Worm (Caenorhabditis elegans): ENCODE results near the gene D2023.4.

DNA sequence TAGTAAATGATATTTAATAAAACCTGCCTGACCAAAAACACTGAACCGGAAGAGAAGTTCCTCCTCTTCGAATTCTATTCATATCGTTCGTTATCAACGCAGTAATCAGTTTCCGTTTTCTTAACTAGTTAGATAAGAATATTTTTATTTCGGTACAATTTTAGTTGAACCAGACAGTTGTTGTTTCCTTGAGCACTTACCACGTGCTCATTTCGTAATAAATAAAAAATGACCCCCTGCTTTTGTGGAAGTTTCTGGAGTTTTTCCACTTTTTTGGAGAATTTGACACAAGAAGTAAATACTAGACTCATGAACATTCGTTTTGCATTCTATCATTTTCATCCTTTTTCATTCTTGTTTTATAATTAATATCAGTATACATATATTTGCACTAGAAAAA is 28.2 kb upstream of the D2023.4 start:
- TF ChIP-seq Y67H2A.10 (GFP tag; conservative IDR thresholded peaks at IDR 0.05): no peak
- TF ChIP-seq dpl-1 (GFP tag; optimal IDR thresholded peaks at IDR 0.05): no peak
- TF ChIP-seq K11D2.4 (GFP tag; IDR thresholded peaks at IDR 0.05): no peak
- no peak for TF ChIP-seq unc-62 (GFP tag; optimal IDR thresholded peaks at IDR 0.05)
- TF ChIP-seq ceh-91 (GFP tag; IDR thresholded peaks at IDR 0.05): no peak
- no peak for TF ChIP-seq chd-7 (tag; optimal IDR thresholded peaks at IDR 0.05)
- TF ChIP-seq nfyb-1 (GFP tag; IDR thresholded peaks at IDR 0.05): no peak
- TF ChIP-seq ceh-100 (GFP tag; IDR thresholded peaks at IDR 0.05): no peak
- no peak for TF ChIP-seq nfya-1 (tag; optimal IDR thresholded peaks at IDR 0.05; ENCODE audit: borderline replicate concordance, insufficient read depth)
- TF ChIP-seq mcd-1 (GFP tag; IDR thresholded peaks at IDR 0.05): no peak
- TF ChIP-seq mxl-1 (tag; optimal IDR thresholded peaks at IDR 0.05): no peak
- no peak for TF ChIP-seq nhr-120 (GFP tag; IDR thresholded peaks at IDR 0.05)
- TF ChIP-seq ceh-27 (GFP tag; optimal IDR thresholded peaks at IDR 0.05): no peak
- no peak for TF ChIP-seq nhr-80 (tag; optimal IDR thresholded peaks at IDR 0.05)

Measured in whole organism, young adult.